Worm (Caenorhabditis elegans) whole organism, mixed stage, embryonic: ENCODE results near the gene lars-1.
A peak's percentile ranks its signal among the peaks of the same experiment; 100 is the strongest.

Experiments used
- M03D4.4 ChIP-seq: sonication (generic microtip); optimal IDR thresholded peaks from 2 replicates; lab custom pipeline; 2017; ENCODE audit warnings: mild to moderate bottlenecking, missing genetic modification characterization, missing compliant biosample characterization
- bed-3 ChIP-seq: fragments of 200-800 bp; sonication (Bioruptor generic); optimal IDR thresholded peaks from 3 replicates; lab custom pipeline; 2018; ENCODE audit warnings: mild to moderate bottlenecking, missing genetic modification characterization, moderate library complexity, missing compliant biosample characterization
- blmp-1 ChIP-seq: fragments of 150-350 bp; optimal IDR thresholded peaks from 2 replicates; lab custom pipeline; 2014; ENCODE audit warnings: missing biosample characterization, missing genetic modification characterization
- ceh-83 ChIP-seq: fragments of 200-800 bp; sonication (Bioruptor generic); optimal IDR thresholded peaks from 2 replicates; lab custom pipeline; 2018; ENCODE audit warnings: mild to moderate bottlenecking, missing genetic modification characterization, missing compliant biosample characterization
- ces-1 ChIP-seq: fragments of 150-350 bp; optimal IDR thresholded peaks from 2 replicates; lab custom pipeline; 2014; ENCODE audit warnings: missing biosample characterization, missing genetic modification reagents, missing genetic modification characterization
- cnd-1 ChIP-seq: fragments of 200-800 bp; sonication (Bioruptor generic); optimal IDR thresholded peaks from 2 replicates; lab custom pipeline; 2018; ENCODE audit warnings: mild to moderate bottlenecking, missing genetic modification characterization, missing compliant biosample characterization
- drap-1 ChIP-seq: fragments of 200-800 bp; sonication (Bioruptor generic); optimal IDR thresholded peaks from 3 replicates; lab custom pipeline; 2018; ENCODE audit warnings: mild to moderate bottlenecking, missing genetic modification characterization, missing compliant biosample characterization
- elt-1 ChIP-seq: sonication (generic microtip); optimal IDR thresholded peaks from 2 replicates; lab custom pipeline; 2017; ENCODE audit warnings: missing genetic modification characterization, mild to moderate bottlenecking, missing compliant biosample characterization, antibody characterized with exemption, moderate library complexity, borderline replicate concordance; ENCODE audit not compliant: insufficient read depth
- elt-3 ChIP-seq: fragments of 150-350 bp; optimal IDR thresholded peaks from 2 replicates; lab custom pipeline; 2014; ENCODE audit warnings: missing biosample characterization, missing genetic modification characterization
- flh-1 ChIP-seq: fragments of 200-800 bp; sonication (Bioruptor generic); optimal IDR thresholded peaks from 2 replicates; lab custom pipeline; 2018; ENCODE audit warnings: mild to moderate bottlenecking, missing genetic modification characterization, moderate library complexity, missing compliant biosample characterization
- ham-2 ChIP-seq: fragments of 200-800 bp; sonication (Bioruptor generic); optimal IDR thresholded peaks from 2 replicates; lab custom pipeline; 2018; ENCODE audit warnings: mild to moderate bottlenecking, missing genetic modification characterization, missing compliant biosample characterization
- hlh-1 ChIP-seq: fragments of 150-350 bp; optimal IDR thresholded peaks from 2 replicates; lab custom pipeline; 2014; ENCODE audit warnings: missing biosample characterization, missing genetic modification reagents, missing genetic modification characterization
- lin-13 ChIP-seq: fragments of 150-350 bp; optimal IDR thresholded peaks from 2 replicates; lab custom pipeline; 2014; ENCODE audit warnings: missing biosample characterization, missing genetic modification characterization
- lin-32 ChIP-seq: fragments of 200-800 bp; sonication (Bioruptor generic); optimal IDR thresholded peaks from 2 replicates; lab custom pipeline; 2018; ENCODE audit warnings: mild to moderate bottlenecking, missing genetic modification characterization, missing compliant biosample characterization
- lsy-2 ChIP-seq: fragments of 150-350 bp; optimal IDR thresholded peaks from 2 replicates; lab custom pipeline; 2014; ENCODE audit warnings: missing biosample characterization, missing genetic modification characterization
- mab-5 ChIP-seq: fragments of 150-350 bp; optimal IDR thresholded peaks from 2 replicates; lab custom pipeline; 2014; ENCODE audit warnings: missing biosample characterization, missing genetic modification characterization
- mep-1 ChIP-seq: fragments of 150-350 bp; optimal IDR thresholded peaks from 2 replicates; lab custom pipeline; 2017; ENCODE audit warnings: missing biosample characterization, missing genetic modification reagents, missing genetic modification characterization, inconsistent platforms
- nhr-12 ChIP-seq: fragments of 150-350 bp; optimal IDR thresholded peaks from 2 replicates; lab custom pipeline; 2014; ENCODE audit warnings: missing biosample characterization, missing genetic modification characterization
- nhr-2 ChIP-seq: fragments of 150-350 bp; optimal IDR thresholded peaks from 2 replicates; lab custom pipeline; 2014; ENCODE audit warnings: missing biosample characterization, missing genetic modification characterization
- nhr-28 ChIP-seq: fragments of 150-350 bp; optimal IDR thresholded peaks from 2 replicates; lab custom pipeline; 2014; ENCODE audit warnings: missing biosample characterization, missing genetic modification characterization
- nhr-76 ChIP-seq: sonication (generic microtip); optimal IDR thresholded peaks from 2 replicates; lab custom pipeline; 2017; ENCODE audit warnings: missing biosample characterization, missing genetic modification characterization
- pha-4 ChIP-seq: fragments of 150-350 bp; optimal IDR thresholded peaks from 2 replicates; lab custom pipeline; 2018; ENCODE audit warnings: missing biosample characterization, missing genetic modification reagents, missing genetic modification characterization
- sem-2 ChIP-seq: fragments of 200-800 bp; sonication (Bioruptor generic); optimal IDR thresholded peaks from 2 replicates; lab custom pipeline; 2018; ENCODE audit warnings: mild to moderate bottlenecking, missing genetic modification characterization, missing compliant biosample characterization
- snpc-4 ChIP-seq: fragments of 150-350 bp; optimal IDR thresholded peaks from 2 replicates; lab custom pipeline; 2014; ENCODE audit warnings: missing biosample characterization, missing genetic modification characterization
- unc-120 ChIP-seq: sonication (generic microtip); optimal IDR thresholded peaks from 2 replicates; lab custom pipeline; 2017; ENCODE audit warnings: missing genetic modification characterization, missing compliant biosample characterization; ENCODE audit not compliant: poor library complexity, severe bottlenecking
- unc-39 ChIP-seq: fragments of 150-350 bp; optimal IDR thresholded peaks from 2 replicates; lab custom pipeline; 2014; ENCODE audit warnings: missing biosample characterization, missing genetic modification characterization
- unc-62 ChIP-seq: fragments of 150-350 bp; optimal IDR thresholded peaks from 2 replicates; lab custom pipeline; 2014; ENCODE audit warnings: missing biosample characterization, missing genetic modification reagents, missing genetic modification characterization
- zip-8 ChIP-seq: fragments of 150-350 bp; optimal IDR thresholded peaks from 2 replicates; lab custom pipeline; 2014; ENCODE audit warnings: missing biosample characterization, missing genetic modification characterization

Gene lars-1

ce11 chrIII:4232811-4233269, 46.2 kb upstream of the lars-1 start, which contains the start of gene nhr-20:
TSS of gene nhr-20 (minus strand) at chrIII:4233219.
- TF ChIP-seq pha-4 (tag; lab: Kevin White, UChicago) = no peak
- no peak for TF ChIP-seq ham-2 (GFP tag; lab: Kevin White, UChicago)
- TF ChIP-seq lsy-2 (tag; lab: Kevin White, UChicago) = no peak
- no peak for TF ChIP-seq snpc-4 (tag; lab: Kevin White, UChicago)
- no peak for TF ChIP-seq nhr-2 (tag; lab: Kevin White, UChicago)

DNA sequence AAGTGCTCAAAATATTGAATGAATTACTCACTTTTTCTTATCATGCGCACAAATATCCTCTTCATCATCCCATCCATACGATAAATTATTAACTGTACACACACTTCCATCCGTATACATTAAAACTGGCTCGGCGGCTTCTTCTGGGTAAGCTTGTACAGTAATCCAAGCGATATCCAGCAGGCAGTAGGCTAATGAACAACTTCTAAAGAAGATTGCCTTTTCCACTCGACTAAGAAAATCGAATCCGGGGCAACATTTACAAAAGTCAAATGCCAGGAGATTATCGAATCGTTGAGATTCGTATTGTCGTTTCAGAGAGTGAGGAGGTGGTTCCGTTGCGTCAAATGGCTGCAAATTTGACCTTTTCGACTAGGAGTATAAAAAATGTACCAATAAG, 44.8 kb upstream of the lars-1 start:
- TF ChIP-seq zip-8 (tag; lab: Kevin White, UChicago) (no peak), lsy-2 (tag; lab: Kevin White, UChicago) (no peak), nhr-12 (tag; lab: Kevin White, UChicago) (no peak), ceh-83 (GFP tag; lab: Kevin White, UChicago) (no peak), nhr-76 (no peak), mep-1 (tag; lab: Kevin White, UChicago) (no peak), sem-2 (GFP tag; lab: Kevin White, UChicago) (no peak), nhr-2 (tag; lab: Kevin White, UChicago) (no peak), unc-62 (no peak)

DNA sequence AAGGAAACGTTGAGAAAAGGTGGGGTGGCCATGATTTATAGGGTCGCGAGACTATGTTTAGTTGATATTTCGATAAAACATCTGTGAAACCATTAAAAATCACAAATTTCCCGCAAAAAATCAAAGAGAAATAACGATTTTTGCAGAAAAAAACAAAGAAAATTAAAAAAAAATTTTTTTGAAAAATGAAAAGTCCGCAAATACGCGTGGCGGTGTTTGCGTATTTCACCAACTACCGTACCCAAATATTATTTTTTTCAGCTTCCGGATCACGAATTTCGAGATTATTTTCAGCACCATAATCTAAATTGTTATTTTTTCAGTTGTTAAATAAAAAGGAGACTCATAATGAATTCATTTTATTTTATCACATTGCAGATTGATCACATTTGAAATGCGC, 43.5 kb upstream of the lars-1 start:
- TF ChIP-seq elt-1 (tag; lab: Kevin White, UChicago) (no peak), lsy-2 (tag; lab: Kevin White, UChicago) (peak; percentile 52)

DNA sequence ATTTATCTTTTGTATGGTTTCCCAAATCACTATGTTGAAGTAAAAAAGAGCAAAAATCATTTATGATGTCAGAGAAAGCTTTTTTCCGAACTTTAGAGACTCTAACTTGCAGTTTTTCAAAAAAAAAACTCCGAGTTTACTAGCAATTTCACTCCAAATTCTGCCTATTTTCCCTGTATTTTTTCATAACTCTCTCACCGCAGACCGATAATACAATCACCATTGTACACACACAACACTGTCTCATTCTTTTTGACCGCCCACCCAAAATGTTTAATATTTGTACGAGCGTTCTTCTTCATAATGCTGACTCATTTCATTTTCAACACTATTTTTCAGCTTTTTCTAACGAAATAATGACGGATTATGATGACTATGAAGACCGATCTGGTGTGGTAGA, 42.2 kb upstream of the lars-1 start, which contains the start of gene F43C1.5:
Gene F43C1.5 (plus strand): TSS at position 301 of the 400 bp plus-strand sequence.
- TF ChIP-seq cnd-1 (tag; lab: Kevin White, UChicago) = no peak
- no peak for TF ChIP-seq bed-3 (GFP tag; lab: Kevin White, UChicago)

DNA sequence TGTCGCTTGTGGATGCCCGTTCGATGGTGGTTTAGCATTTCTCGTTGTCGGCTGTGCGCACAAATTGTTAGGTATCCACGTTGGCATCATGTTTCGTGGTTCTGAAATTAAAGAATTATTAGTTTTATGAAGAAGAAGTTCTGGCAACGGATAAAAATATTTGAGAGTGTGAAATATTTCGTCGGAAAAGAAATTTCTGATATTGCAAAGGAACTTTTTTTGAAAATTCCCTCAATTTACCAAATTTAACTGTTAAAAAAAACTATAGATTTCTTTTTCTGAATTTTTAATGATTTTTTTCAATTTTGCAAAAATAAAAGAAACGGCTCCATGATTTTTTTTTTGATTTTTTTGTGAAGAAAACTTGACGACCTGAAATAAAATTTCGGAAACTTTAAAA, 41.4 kb upstream of the lars-1 start, which contains the start of gene mpk-1:
Gene mpk-1 (minus strand): TSS at position 101 of the 400 bp plus-strand sequence.
- TF ChIP-seq hlh-1 (tag; lab: Kevin White, UChicago) = no peak
- no peak for TF ChIP-seq drap-1
- no peak for TF ChIP-seq lin-32
- TF ChIP-seq ham-2 (GFP tag; lab: Kevin White, UChicago) = no peak
- no peak for TF ChIP-seq elt-1 (tag; lab: Kevin White, UChicago)
- TF ChIP-seq unc-39 (tag; lab: Kevin White, UChicago) = no peak
- no peak for TF ChIP-seq elt-3 (tag; lab: Kevin White, UChicago)
- TF ChIP-seq ces-1 = no peak
- TF ChIP-seq M03D4.4 (tag; lab: Kevin White, UChicago) = no peak
- TF ChIP-seq, all 35 proteins: peak for 0

DNA sequence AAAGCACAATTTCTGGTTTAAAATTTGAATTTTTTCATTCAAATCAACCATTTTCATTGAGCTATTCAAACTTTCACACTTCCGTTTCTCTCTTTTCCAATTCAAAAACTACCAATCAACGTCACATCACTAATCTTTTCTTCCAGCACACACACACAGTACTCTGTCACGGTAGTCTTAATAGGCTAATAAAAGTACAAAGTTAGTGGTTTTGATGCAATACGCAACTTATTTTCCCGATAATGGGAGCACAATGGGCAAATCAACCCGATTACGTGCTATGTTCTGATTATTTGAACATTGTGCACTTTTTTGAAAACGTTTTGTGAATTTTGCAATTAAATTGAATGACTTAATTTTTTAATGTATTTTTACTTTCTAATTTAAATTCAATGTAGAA, 40.8 kb upstream of the lars-1 start:
- TF ChIP-seq unc-62 = no peak
- TF ChIP-seq ham-2 (GFP tag; lab: Kevin White, UChicago) = no peak
- TF ChIP-seq nhr-28 (tag; lab: Kevin White, UChicago) = no peak
- TF ChIP-seq snpc-4 (tag; lab: Kevin White, UChicago) = no peak
- no peak for TF ChIP-seq ceh-83 (GFP tag; lab: Kevin White, UChicago)
- TF ChIP-seq lin-13 (tag; lab: Kevin White, UChicago) = no peak

DNA sequence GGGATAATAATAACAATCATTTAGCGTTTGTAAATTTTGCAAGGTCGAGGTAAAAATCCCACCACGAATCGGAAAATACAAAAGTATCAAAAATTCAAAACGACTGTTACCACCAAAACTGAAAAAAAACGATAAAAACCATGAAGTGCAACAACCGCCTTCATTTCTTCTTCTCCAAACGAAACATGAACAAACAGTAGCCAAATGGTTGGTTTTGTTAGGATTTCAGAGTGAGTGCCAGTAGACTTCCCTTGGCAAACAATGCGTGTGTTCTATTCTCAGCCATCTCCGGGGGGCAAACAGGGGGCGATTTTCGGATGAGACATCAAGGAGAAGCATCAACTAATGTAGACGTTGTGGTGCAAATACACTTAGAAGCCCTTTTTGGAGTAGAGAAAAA, 38.1 kb upstream of the lars-1 start:
- TF ChIP-seq flh-1 (GFP tag; lab: Kevin White, UChicago) (no peak), ceh-83 (GFP tag; lab: Kevin White, UChicago) (no peak), lin-32 (no peak), unc-62 (no peak), sem-2 (GFP tag; lab: Kevin White, UChicago) (no peak), bed-3 (GFP tag; lab: Kevin White, UChicago) (no peak), lin-13 (tag; lab: Kevin White, UChicago) (no peak), mab-5 (no peak), ces-1 (no peak), drap-1 (no peak), nhr-2 (tag; lab: Kevin White, UChicago) (no peak), cnd-1 (tag; lab: Kevin White, UChicago) (no peak), unc-39 (tag; lab: Kevin White, UChicago) (no peak), zip-8 (tag; lab: Kevin White, UChicago) (no peak), elt-3 (tag; lab: Kevin White, UChicago) (no peak), lsy-2 (tag; lab: Kevin White, UChicago) (no peak), unc-120 (tag; lab: Kevin White, UChicago) (no peak), blmp-1 (tag; lab: Kevin White, UChicago) (no peak), elt-1 (tag; lab: Kevin White, UChicago) (no peak)
